Worm (Caenorhabditis elegans) whole organism, late embryonic: ENCODE results near the gene nhr-31.

Experiments
- C08G9.2 ChIP-seq: sonication (generic microtip); optimal IDR thresholded peaks from 2 replicates; lab custom pipeline; 2016; ENCODE audit warnings: mild to moderate bottlenecking, missing genetic modification characterization, moderate library complexity, missing compliant biosample characterization
- Y22D7AL.16 ChIP-seq: sonication (generic microtip); optimal IDR thresholded peaks from 2 replicates; lab custom pipeline; 2016; ENCODE audit warnings: missing genetic modification characterization, missing compliant biosample characterization
- ceh-45 ChIP-seq: fragments of 200-800 bp; sonication (Bioruptor generic); IDR thresholded peaks from 2 replicates; pipeline ENCODE4 v1.3.6; 2022; ENCODE audit warnings: missing genetic modification reagents, missing genetic modification characterization, missing compliant biosample characterization
- elt-2 ChIP-seq: sonication (generic microtip); optimal IDR thresholded peaks from 2 replicates; lab custom pipeline; 2016; ENCODE audit warnings: missing genetic modification reagents, missing genetic modification characterization, missing compliant biosample characterization
- eyg-1 ChIP-seq: sonication (generic microtip); optimal IDR thresholded peaks from 2 replicates; lab custom pipeline; 2016; ENCODE audit warnings: missing genotype, missing genetic modification characterization, missing compliant biosample characterization
- gmeb-2 ChIP-seq: sonication (generic microtip); optimal IDR thresholded peaks from 2 replicates; lab custom pipeline; 2016; ENCODE audit warnings: missing genetic modification characterization, inconsistent platforms, missing compliant biosample characterization
- nfya-1 ChIP-seq: sonication (generic microtip); optimal IDR thresholded peaks from 2 replicates; lab custom pipeline; 2017; ENCODE audit warnings: missing genetic modification characterization, mild to moderate bottlenecking, missing compliant biosample characterization, antibody characterized with exemption, moderate library complexity
- nhr-11 ChIP-seq: fragments of 150-350 bp; optimal IDR thresholded peaks from 2 replicates; lab custom pipeline; 2014; ENCODE audit warnings: missing biosample characterization, missing genetic modification characterization
- pqm-1 ChIP-seq: sonication (generic microtip); optimal IDR thresholded peaks from 2 replicates; lab custom pipeline; 2016; ENCODE audit warnings: missing genetic modification characterization, missing compliant biosample characterization
- unc-55 ChIP-seq: sonication (generic microtip); optimal IDR thresholded peaks from 2 replicates; lab custom pipeline; 2017; ENCODE audit warnings: missing biosample characterization, missing genetic modification reagents, missing genetic modification characterization

ce11 chrIV:8030099-8030498, 786 bp upstream of the nhr-31 start:
- no peak for TF ChIP-seq ceh-45 (GFP tag; lab: Robert Waterston, UW)
- no peak for TF ChIP-seq nfya-1 (tag; lab: Kevin White, UChicago)
- TF ChIP-seq nhr-11 (tag; lab: Kevin White, UChicago) = no peak
- no peak for TF ChIP-seq unc-55
- no peak for TF ChIP-seq C08G9.2 (tag; lab: Kevin White, UChicago)
- TF ChIP-seq gmeb-2 (tag; lab: Kevin White, UChicago) = no peak
- no peak for TF ChIP-seq eyg-1 (tag; lab: Kevin White, UChicago)
- no peak for TF ChIP-seq pqm-1 (tag; lab: Kevin White, UChicago)
- no peak for TF ChIP-seq elt-2 (tag; lab: Kevin White, UChicago)
- no peak for TF ChIP-seq Y22D7AL.16 (tag; lab: Kevin White, UChicago)
